Worm (Caenorhabditis elegans) whole organism, L3 larva: ENCODE measurements around the gene pals-37.

Experiments used
- ZK546.5 ChIP-seq: sonication (generic microtip); optimal IDR thresholded peaks from 2 replicates; lab custom pipeline; 2017; ENCODE audit warnings: missing biosample characterization, missing genetic modification characterization
- ama-1 ChIP-seq: fragments of 150-350 bp; optimal IDR thresholded peaks from 2 replicates; lab custom pipeline; 2018
- egl-27 ChIP-seq: sonication (generic microtip); optimal IDR thresholded peaks from 4 replicates; lab custom pipeline; 2017; ENCODE audit warnings: missing biosample characterization, missing genetic modification reagents, missing genetic modification characterization
- nhr-28 ChIP-seq: fragments of 150-350 bp; optimal IDR thresholded peaks from 2 replicates; lab custom pipeline; 2014; ENCODE audit warnings: missing biosample characterization, missing genetic modification characterization
- nhr-77 ChIP-seq: fragments of 150-350 bp; optimal IDR thresholded peaks from 2 replicates; lab custom pipeline; 2014; ENCODE audit warnings: missing biosample characterization, missing genetic modification characterization
- pha-4 ChIP-seq: fragments of 150-350 bp; optimal IDR thresholded peaks from 2 replicates; lab custom pipeline; 2014; ENCODE audit warnings: missing biosample characterization, missing genetic modification reagents, missing genetic modification characterization
- snpc-4 ChIP-seq: fragments of 150-350 bp; optimal IDR thresholded peaks from 2 replicates; lab custom pipeline; 2014; ENCODE audit warnings: missing biosample characterization, missing genetic modification characterization
- tbx-2 ChIP-seq: sonication (generic microtip); optimal IDR thresholded peaks from 2 replicates; lab custom pipeline; 2016; ENCODE audit warnings: mild to moderate bottlenecking, missing genetic modification characterization, missing compliant biosample characterization
- zag-1 ChIP-seq: fragments of 150-350 bp; optimal IDR thresholded peaks from 2 replicates; lab custom pipeline; 2014; ENCODE audit warnings: missing biosample characterization, missing genetic modification characterization

- no peak for TF ChIP-seq egl-27 (tag; lab: Kevin White, UChicago)
- TF ChIP-seq nhr-77 (tag; lab: Kevin White, UChicago), result no peak
- TF ChIP-seq snpc-4 (tag; lab: Kevin White, UChicago), result no peak
- TF ChIP-seq pha-4 (tag; lab: Kevin White, UChicago), result no peak
- no peak for TF ChIP-seq ZK546.5 (tag; lab: Kevin White, UChicago)
- TF ChIP-seq zag-1 (tag; lab: Kevin White, UChicago), result no peak
- TF ChIP-seq nhr-28 (tag; lab: Kevin White, UChicago), result no peak
- TF ChIP-seq ama-1 (lab: Kevin White, UChicago), result no peak
- no peak for TF ChIP-seq tbx-2
Observed at ce11 chrV:12408525-12408924, 32.8 kb downstream of the pals-37 start, which contains the start of gene cdr-4.
